Worm (Caenorhabditis elegans): ENCODE measurements around the gene F53A10.2.

DNA sequence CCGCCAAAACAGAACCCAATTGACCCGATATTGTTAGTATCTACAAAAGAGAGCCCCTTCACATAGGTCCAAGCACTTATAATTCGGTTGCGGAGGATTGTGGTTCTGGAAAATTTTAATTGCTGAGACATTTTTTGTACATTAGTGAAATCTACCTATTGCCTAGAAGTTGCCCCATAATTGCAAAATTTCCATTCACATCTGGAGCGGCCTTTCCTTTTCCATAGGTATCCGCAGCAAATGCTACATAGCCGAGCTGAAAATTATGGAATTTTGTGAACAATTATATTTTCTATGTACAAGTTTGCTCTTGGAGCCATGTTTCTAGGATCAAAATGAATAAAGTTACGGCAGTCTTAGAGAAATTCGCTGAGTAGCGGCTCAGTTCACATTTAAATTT, 26.3 kb upstream of the F53A10.2 start:
- TF ChIP-seq ces-1 (GFP tag; optimal IDR thresholded peaks at IDR 0.05) (no peak), ztf-11 (tag; optimal IDR thresholded peaks at IDR 0.05) (no peak), skn-1 (tag; optimal IDR thresholded peaks at IDR 0.05) (no peak), xbp-1 (tag; optimal IDR thresholded peaks at IDR 0.05) (no peak), snu-23 (GFP tag; optimal IDR thresholded peaks at IDR 0.05) (no peak), ztf-4 (tag; optimal IDR thresholded peaks at IDR 0.05) (no peak), pqm-1 (tag; optimal IDR thresholded peaks at IDR 0.05) (no peak), fkh-10 (GFP tag; optimal IDR thresholded peaks at IDR 0.05) (no peak), nhr-76 (tag; optimal IDR thresholded peaks at IDR 0.05) (no peak)

All from whole organism, L1 larva.